Fruit fly (Drosophila melanogaster) whole organism, embryonic: Measurements from ENCODE around the gene Arl6IP1.
A peak's percentile ranks its signal among the peaks of the same experiment; 100 is the strongest.

Experiments
- Atf6 ChIP-seq: fragments of 200-800 bp; sonication (Bioruptor generic); IDR thresholded peaks from 2 replicates; pipeline ENCODE4 v1.3.6; 2022; ENCODE audit warnings: missing biosample characterization, missing genetic modification characterization
- CG10147 ChIP-seq: fragments of 200-800 bp; sonication (Bioruptor generic); optimal IDR thresholded peaks from 2 replicates; lab custom pipeline; 2019; ENCODE audit warnings: missing biosample characterization, mild to moderate bottlenecking, missing genetic modification characterization, moderate library complexity
- CG10267 ChIP-seq: fragments of 200-800 bp; sonication (Bioruptor generic); optimal IDR thresholded peaks from 2 replicates; lab custom pipeline; 2018; ENCODE audit warnings: missing biosample characterization, mild to moderate bottlenecking, missing genetic modification characterization, moderate library complexity
- CG10979 ChIP-seq: fragments of 200-800 bp; sonication (Bioruptor generic); optimal IDR thresholded peaks from 2 replicates; lab custom pipeline; 2018; ENCODE audit warnings: missing biosample characterization, mild to moderate bottlenecking, missing genetic modification characterization, moderate library complexity
- CG12744 ChIP-seq: fragments of 200-800 bp; sonication (Bioruptor generic); optimal IDR thresholded peaks from 2 replicates; lab custom pipeline; 2016; ENCODE audit warnings: missing biosample characterization, missing genetic modification characterization
- CG12769 ChIP-seq: fragments of 200-800 bp; sonication (Bioruptor generic); optimal IDR thresholded peaks from 2 replicates; lab custom pipeline; 2019; ENCODE audit warnings: missing biosample characterization, mild to moderate bottlenecking, missing genetic modification characterization, moderate library complexity
- CG13624 ChIP-seq: fragments of 200-800 bp; sonication (Bioruptor generic); optimal IDR thresholded peaks from 2 replicates; lab custom pipeline; 2016; ENCODE audit warnings: missing biosample characterization, missing genetic modification characterization
- CG13894 ChIP-seq: fragments of 200-800 bp; sonication (Bioruptor generic); optimal IDR thresholded peaks from 3 replicates; lab custom pipeline; 2018; ENCODE audit warnings: missing biosample characterization, mild to moderate bottlenecking, missing genetic modification characterization, moderate library complexity
- CG14965 ChIP-seq: fragments of 200-800 bp; sonication (Bioruptor generic); optimal IDR thresholded peaks from 2 replicates; lab custom pipeline; 2016; ENCODE audit warnings: missing biosample characterization, missing genetic modification characterization, borderline replicate concordance
- CG17912 ChIP-seq: fragments of 200-800 bp; sonication (Bioruptor generic); optimal IDR thresholded peaks from 2 replicates; lab custom pipeline; 2018; ENCODE audit warnings: missing biosample characterization, mild to moderate bottlenecking, missing genetic modification characterization
- CG2116 ChIP-seq: fragments of 200-800 bp; sonication (Bioruptor generic); optimal IDR thresholded peaks from 3 replicates; lab custom pipeline; 2018; ENCODE audit warnings: missing biosample characterization, mild to moderate bottlenecking, missing genetic modification characterization
- CG32532 ChIP-seq: fragments of 200-800 bp; sonication (Bioruptor generic); IDR thresholded peaks from 2 replicates; pipeline ENCODE4 v1.3.6; 2022; ENCODE audit warnings: missing biosample characterization, missing genetic modification characterization
- CG32772 ChIP-seq: fragments of 200-800 bp; sonication (Bioruptor generic); IDR thresholded peaks from 2 replicates; pipeline ENCODE4 v1.3.6; 2022; ENCODE audit warnings: missing biosample characterization, missing genetic modification characterization
- CG4707 ChIP-seq: fragments of 200-800 bp; sonication (Bioruptor generic); optimal IDR thresholded peaks from 2 replicates; lab custom pipeline; 2018; ENCODE audit warnings: missing biosample characterization, mild to moderate bottlenecking, missing genetic modification characterization, moderate library complexity
- CG5180 ChIP-seq: fragments of 200-800 bp; sonication (Bioruptor generic); optimal IDR thresholded peaks from 3 replicates; lab custom pipeline; 2017; ENCODE audit warnings: missing biosample characterization, missing genetic modification characterization, mild to moderate bottlenecking, moderate library complexity, missing genetic modification reagents
- CG6813 ChIP-seq: fragments of 200-800 bp; sonication (Bioruptor generic); optimal IDR thresholded peaks from 2 replicates; lab custom pipeline; 2017; ENCODE audit warnings: missing biosample characterization, missing genetic modification characterization, mild to moderate bottlenecking, moderate library complexity, missing genetic modification reagents
- CG9727 ChIP-seq: fragments of 200-800 bp; sonication (Bioruptor generic); optimal IDR thresholded peaks from 3 replicates; lab custom pipeline; 2017; ENCODE audit warnings: missing biosample characterization, mild to moderate bottlenecking, missing genetic modification characterization
- CG9932 ChIP-seq: fragments of 200-800 bp; sonication (Bioruptor generic); IDR thresholded peaks from 2 replicates; pipeline ENCODE4 v1.3.6; 2022; ENCODE audit warnings: missing biosample characterization, missing genetic modification characterization
- Gug ChIP-seq: fragments of 200-800 bp; sonication (Bioruptor generic); IDR thresholded peaks from 4 replicates; pipeline ENCODE4 v1.3.6; 2022; ENCODE audit warnings: missing biosample characterization, missing genetic modification characterization
- H15 ChIP-seq: fragments of 200-800 bp; sonication (Bioruptor generic); IDR thresholded peaks from 3 replicates; pipeline ENCODE4 v1.3.6; 2022; ENCODE audit warnings: missing biosample characterization, missing genetic modification characterization
- Lim3 ChIP-seq: fragments of 200-800 bp; sonication (Bioruptor generic); IDR thresholded peaks from 2 replicates; pipeline ENCODE4 v1.3.6; 2022; ENCODE audit warnings: missing biosample characterization, missing genetic modification characterization
- MBD-R2 ChIP-seq: fragments of 200-800 bp; sonication (Bioruptor generic); IDR thresholded peaks from 2 replicates; pipeline ENCODE4 v1.3.6; 2022; ENCODE audit warnings: missing biosample characterization, missing genetic modification characterization
- MTF-1 ChIP-seq: fragments of 200-800 bp; sonication (Bioruptor generic); optimal IDR thresholded peaks from 2 replicates; lab custom pipeline; 2018; ENCODE audit warnings: missing biosample characterization, mild to moderate bottlenecking, missing genetic modification characterization, borderline replicate concordance
- Myb ChIP-seq: fragments of 200-800 bp; sonication (Bioruptor generic); optimal IDR thresholded peaks from 2 replicates; lab custom pipeline; 2016; ENCODE audit warnings: missing biosample characterization, missing genetic modification characterization
- Oli ChIP-seq: fragments of 200-800 bp; sonication (Bioruptor generic); optimal IDR thresholded peaks from 2 replicates; lab custom pipeline; 2018; ENCODE audit warnings: missing biosample characterization, mild to moderate bottlenecking, missing genetic modification characterization, moderate library complexity
- Ptx1 ChIP-seq: fragments of 200-800 bp; sonication (Bioruptor generic); IDR thresholded peaks from 2 replicates; pipeline ENCODE4 v1.3.6; 2022; ENCODE audit warnings: missing biosample characterization, missing genetic modification characterization
- Six4 ChIP-seq: fragments of 200-800 bp; sonication (Bioruptor generic); optimal IDR thresholded peaks from 2 replicates; lab custom pipeline; 2016; ENCODE audit warnings: missing biosample characterization, missing genetic modification characterization
- amos ChIP-seq: fragments of 200-800 bp; sonication (Bioruptor generic); IDR thresholded peaks from 2 replicates; pipeline ENCODE4 v1.3.6; 2022; ENCODE audit warnings: missing biosample characterization, missing genetic modification characterization; ENCODE audit not compliant: partially characterized antibody
- bigmax ChIP-seq: fragments of 200-800 bp; sonication (Bioruptor generic); optimal IDR thresholded peaks from 2 replicates; lab custom pipeline; 2018; ENCODE audit warnings: missing biosample characterization, mild to moderate bottlenecking, missing genetic modification characterization
- cg ChIP-seq: fragments of 200-800 bp; sonication (Bioruptor generic); optimal IDR thresholded peaks from 3 replicates; lab custom pipeline; 2019; ENCODE audit warnings: missing biosample characterization, mild to moderate bottlenecking, missing genetic modification characterization, moderate library complexity
- dimm ChIP-seq: fragments of 200-800 bp; sonication (Bioruptor generic); IDR thresholded peaks from 2 replicates; pipeline ENCODE4 v1.3.6; 2022; ENCODE audit warnings: missing biosample characterization, missing genetic modification characterization
- disco-r ChIP-seq: fragments of 200-800 bp; sonication (Bioruptor generic); optimal IDR thresholded peaks from 2 replicates; lab custom pipeline; 2016; ENCODE audit warnings: missing biosample characterization, missing genetic modification characterization
- esg ChIP-seq: fragments of 200-800 bp; sonication (Bioruptor generic); conservative IDR thresholded peaks from 2 replicates; pipeline ENCODE4 v1.3.6; 2022; ENCODE audit warnings: missing biosample characterization, missing genetic modification characterization
- eyg ChIP-seq: fragments of 200-800 bp; sonication (Bioruptor generic); optimal IDR thresholded peaks from 3 replicates; lab custom pipeline; 2016; ENCODE audit warnings: missing biosample characterization, missing genetic modification characterization
- fd96Cb ChIP-seq: fragments of 200-800 bp; sonication (Bioruptor generic); optimal IDR thresholded peaks from 2 replicates; lab custom pipeline; 2018; ENCODE audit warnings: missing biosample characterization, mild to moderate bottlenecking, missing genetic modification characterization, moderate library complexity
- fru ChIP-seq: fragments of >200 bp; optimal IDR thresholded peaks from 2 replicates; lab custom pipeline; 2017
- ftz-f1 ChIP-seq: fragments of 200-800 bp; sonication (Bioruptor generic); optimal IDR thresholded peaks from 2 replicates; lab custom pipeline; 2016; ENCODE audit warnings: missing biosample characterization, missing genetic modification characterization
- gem ChIP-seq: fragments of 200-800 bp; sonication (Bioruptor generic); optimal IDR thresholded peaks from 2 replicates; lab custom pipeline; 2019; ENCODE audit warnings: missing biosample characterization, mild to moderate bottlenecking, missing genetic modification characterization, moderate library complexity
- gsb-n ChIP-seq: fragments of 200-800 bp; sonication (Bioruptor generic); optimal IDR thresholded peaks from 3 replicates; lab custom pipeline; 2018; ENCODE audit warnings: missing biosample characterization, mild to moderate bottlenecking, missing genetic modification characterization
- hbn ChIP-seq: fragments of 200-800 bp; sonication (Bioruptor generic); IDR thresholded peaks from 2 replicates; pipeline ENCODE4 v1.3.6; 2022; ENCODE audit warnings: missing biosample characterization, missing genetic modification characterization; ENCODE audit not compliant: partially characterized antibody
- her ChIP-seq: fragments of 200-800 bp; sonication (Bioruptor generic); optimal IDR thresholded peaks from 2 replicates; lab custom pipeline; 2016; ENCODE audit warnings: missing biosample characterization, missing genetic modification characterization
- hkb ChIP-seq, 2 experiments: fragments of 200-800 bp in 1 of 2; fragments of >200 bp in 1 of 2; sonication (Bioruptor generic) in 1 of 2; IDR thresholded peaks in 1 of 2; optimal IDR thresholded peaks in 1 of 2; 2 replicates each; pipeline versions ENCODE4 v1.3.6 to Lab custom; 2017 to 2022; ENCODE audit warnings: missing biosample characterization in 1 of 2, missing genetic modification characterization in 1 of 2
- nau ChIP-seq: fragments of 200-800 bp; sonication (Bioruptor generic); optimal IDR thresholded peaks from 3 replicates; lab custom pipeline; 2017; ENCODE audit warnings: missing biosample characterization, mild to moderate bottlenecking, missing genetic modification characterization, missing genetic modification reagents
- nerfin-2 ChIP-seq: fragments of 200-800 bp; sonication (Bioruptor generic); IDR thresholded peaks from 2 replicates; pipeline ENCODE4 v1.3.6; 2022; ENCODE audit warnings: missing biosample characterization, missing genetic modification characterization; ENCODE audit not compliant: partially characterized antibody
- nmo ChIP-seq: fragments of 200-800 bp; sonication (Bioruptor generic); optimal IDR thresholded peaks from 2 replicates; lab custom pipeline; 2018; ENCODE audit warnings: missing biosample characterization, mild to moderate bottlenecking, missing genetic modification characterization, moderate library complexity
- nom ChIP-seq: fragments of 200-800 bp; sonication (Bioruptor generic); optimal IDR thresholded peaks from 2 replicates; lab custom pipeline; 2017; ENCODE audit warnings: missing biosample characterization, missing genetic modification characterization, mild to moderate bottlenecking, moderate library complexity, missing genetic modification reagents
- pita ChIP-seq: fragments of 200-800 bp; sonication (Bioruptor generic); optimal IDR thresholded peaks from 2 replicates; lab custom pipeline; 2017; ENCODE audit warnings: missing biosample characterization, mild to moderate bottlenecking, missing genetic modification characterization
- sr ChIP-seq: fragments of 200-800 bp; sonication (Bioruptor generic); IDR thresholded peaks from 3 replicates; pipeline ENCODE4 v1.3.6; 2022; ENCODE audit warnings: missing biosample characterization, missing genetic modification characterization
- stwl ChIP-seq: fragments of 200-800 bp; sonication (Bioruptor generic); optimal IDR thresholded peaks from 3 replicates; lab custom pipeline; 2018; ENCODE audit warnings: missing biosample characterization, mild to moderate bottlenecking, missing genetic modification characterization, moderate library complexity
- tap ChIP-seq: fragments of 200-800 bp; optimal IDR thresholded peaks from 3 replicates; lab custom pipeline; 2019; ENCODE audit warnings: missing biosample characterization, mild to moderate bottlenecking, missing genetic modification characterization, moderate library complexity
- unpg ChIP-seq: fragments of 200-800 bp; sonication (Bioruptor generic); optimal IDR thresholded peaks from 3 replicates; lab custom pipeline; 2018; ENCODE audit warnings: missing biosample characterization, mild to moderate bottlenecking, missing genetic modification characterization, moderate library complexity

Arl6IP1 gene

DNA sequence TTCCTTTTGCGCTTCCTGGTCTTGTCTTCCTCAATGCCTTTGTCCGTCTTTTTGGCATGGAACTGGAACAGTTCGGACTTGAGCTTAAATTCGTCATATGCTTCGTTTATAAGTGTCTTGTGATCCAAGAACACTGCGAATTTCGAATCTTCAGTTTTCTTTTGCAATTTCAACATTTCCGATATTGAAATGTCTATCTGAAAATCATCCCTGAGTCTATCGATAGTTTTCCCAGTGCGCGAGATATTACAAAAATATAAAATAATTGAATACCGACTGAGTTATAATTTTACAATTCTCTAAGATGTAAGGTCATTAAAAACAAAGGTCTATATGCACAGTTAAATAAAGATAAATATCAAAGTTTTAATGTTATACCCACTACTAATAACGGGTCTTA lies 7.5 kb downstream of the Arl6IP1 start, which contains the start of gene Mettl4 (continued):
- TF ChIP-seq pita (GFP tag; lab: Kevin White, UChicago) (no peak), CG32532 (no peak), Gug (GFP tag; lab: Robert Waterston, UW) (no peak), CG32772 (GFP tag; lab: Robert Waterston, UW) (no peak), fd96Cb (tag; lab: Kevin White, UChicago) (no peak), cg (no peak), CG6813 (GFP tag; lab: Kevin White, UChicago) (no peak), nau (GFP tag; lab: Kevin White, UChicago) (no peak), Lim3 (no peak), sr (GFP tag; lab: Robert Waterston, UW) (no peak), CG4707 (GFP tag; lab: Kevin White, UChicago) (no peak), amos (GFP tag; lab: Robert Waterston, UW) (peak; percentile 67; the same call in 1 of the 2 replicates), disco-r (GFP tag; lab: Kevin White, UChicago) (no peak), CG14965 (no peak), CG10147 (GFP tag; lab: Kevin White, UChicago) (no peak), nmo (GFP tag; lab: Kevin White, UChicago) (no peak), unpg (no peak), gsb-n (tag; lab: Kevin White, UChicago) (no peak), CG10267 (tag; lab: Kevin White, UChicago) (peak; percentile 4), Ptx1 (GFP tag; lab: Robert Waterston, UW) (no peak), CG10979 (tag; lab: Kevin White, UChicago) (no peak), fru (lab: Kevin White, UChicago) (no peak), CG5180 (GFP tag; lab: Kevin White, UChicago) (no peak), Six4 (no peak), MBD-R2 (peak; percentile 62), CG17912 (no peak), eyg (GFP tag; lab: Kevin White, UChicago) (no peak), MTF-1 (no peak), CG13894 (no peak), CG13624 (GFP tag; lab: Kevin White, UChicago) (no peak), tap (tag; lab: Kevin White, UChicago) (no peak), ftz-f1 (GFP tag; lab: Kevin White, UChicago) (no peak), CG9932 (no peak), CG2116 (GFP tag; lab: Kevin White, UChicago) (peak; percentile 98), H15 (no peak), hbn (peak; percentile 61), bigmax (no peak), gem (tag; lab: Kevin White, UChicago) (no peak), esg (no peak), Myb (GFP tag; lab: Kevin White, UChicago) (peak; percentile 24), CG12744 (GFP tag; lab: Kevin White, UChicago) (no peak), nerfin-2 (peak; percentile 28; the same call in 1 of the 2 replicates), dimm (GFP tag; lab: Robert Waterston, UW) (no peak), stwl (peak; percentile 84), hkb (optimal IDR thresholded peaks at IDR 0.05; lab: Kevin White, UChicago) (no peak), hkb (GFP tag; IDR thresholded peaks at IDR 0.05; lab: Robert Waterston, UW) (no peak), her (GFP tag; lab: Kevin White, UChicago) (no peak), nom (GFP tag; lab: Kevin White, UChicago) (no peak), CG9727 (no peak), Atf6 (no peak), CG12769 (tag; lab: Kevin White, UChicago) (no peak), Oli (tag; lab: Kevin White, UChicago) (no peak)
